Fruit fly (Drosophila melanogaster): ENCODE measurements around the gene loj.

Gene loj

DNA sequence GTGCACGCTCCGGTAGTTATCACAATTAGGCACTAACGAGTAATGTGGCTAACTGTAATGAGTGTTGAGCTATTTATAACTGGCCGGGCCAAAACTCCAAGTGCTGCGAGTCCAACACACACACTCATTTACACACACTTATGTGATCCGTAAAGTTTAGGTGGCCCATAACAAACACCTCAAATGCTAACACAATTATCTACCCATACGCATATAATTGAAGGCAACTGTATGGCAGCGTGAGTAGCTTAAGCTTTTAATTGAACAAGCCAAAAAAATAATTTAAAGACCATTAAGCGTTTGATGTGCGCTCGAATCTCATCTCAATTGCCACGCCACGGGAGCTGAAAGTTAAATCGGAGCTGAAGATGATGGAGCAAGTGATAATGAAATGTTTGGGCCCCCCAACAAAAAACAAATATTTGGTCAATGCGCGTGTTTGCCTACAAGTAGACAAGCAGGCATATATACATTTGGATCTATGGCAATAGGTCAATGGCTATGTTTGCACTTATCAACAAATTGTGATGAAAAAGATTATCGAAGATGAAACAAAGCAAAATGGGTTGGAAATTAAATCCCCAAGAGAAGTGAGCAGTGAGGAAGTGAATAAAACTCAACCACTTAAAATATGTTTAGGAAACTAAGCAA, 45.3 kb downstream of the loj start, which contains the start of gene Cpr65Av:
Gene Cpr65Av (minus strand): TSS at position 51 of the 651 bp plus-strand sequence.
- no peak for TF ChIP-seq CG11617 (GFP tag; optimal IDR thresholded peaks at IDR 0.05)
- no peak for TF ChIP-seq CG5204 (GFP tag; optimal IDR thresholded peaks at IDR 0.05)
- TF ChIP-seq Mnt (GFP tag; optimal IDR thresholded peaks at IDR 0.05): no peak
- TF ChIP-seq kay (GFP tag; ENCODE audit: borderline replicate concordance): no peak

DNA sequence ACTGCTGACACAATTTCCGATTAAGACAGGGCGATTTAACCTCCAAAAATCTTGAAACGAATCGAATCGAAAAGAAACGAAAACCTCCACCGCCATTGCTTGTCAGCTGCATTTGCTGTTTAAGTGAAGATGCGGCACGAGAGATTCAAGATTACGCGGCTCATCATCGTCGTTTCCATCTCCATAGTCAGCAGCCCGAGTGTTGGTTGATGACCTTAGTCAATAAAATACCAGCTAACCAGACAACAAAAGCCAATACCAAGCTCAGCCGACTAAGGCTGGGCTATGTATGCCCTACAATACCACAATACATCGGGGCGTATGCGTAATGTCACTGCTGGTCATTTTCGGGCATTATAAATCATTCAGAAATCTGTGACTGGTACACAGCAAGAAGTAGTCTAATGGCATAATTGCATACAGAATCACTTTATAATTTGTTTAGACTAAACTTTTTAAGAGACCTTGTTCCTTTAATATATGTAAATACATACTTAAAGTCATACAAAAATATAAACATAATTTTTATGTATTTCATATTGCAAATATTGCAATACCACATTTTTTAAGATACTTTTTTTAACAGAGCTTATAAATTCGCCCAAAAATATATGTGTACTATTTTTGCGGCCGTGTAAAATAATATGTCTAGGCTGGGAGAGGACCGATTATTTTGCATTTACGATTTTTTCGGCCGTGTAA, 46.1 kb downstream of the loj start:
- TF ChIP-seq ovo (GFP tag; optimal IDR thresholded peaks at IDR 0.05): no peak
- no peak for TF ChIP-seq CG14711 (tag; optimal IDR thresholded peaks at IDR 0.05)
- no peak for TF ChIP-seq CG11617 (GFP tag; optimal IDR thresholded peaks at IDR 0.05)
- TF ChIP-seq CG1620 (GFP tag; optimal IDR thresholded peaks at IDR 0.05): no peak
- TF ChIP-seq Mnt (GFP tag; optimal IDR thresholded peaks at IDR 0.05): no peak
- no peak for TF ChIP-seq pad (GFP tag; optimal IDR thresholded peaks at IDR 0.05)
- no peak for TF ChIP-seq cnc (optimal IDR thresholded peaks at IDR 0.05)
- no peak for TF ChIP-seq toe (GFP tag; optimal IDR thresholded peaks at IDR 0.05)
- no peak for TF ChIP-seq bab1 (GFP tag; optimal IDR thresholded peaks at IDR 0.05)
- no peak for TF ChIP-seq cic (GFP tag; optimal IDR thresholded peaks at IDR 0.05)
- no peak for TF ChIP-seq kay (GFP tag; ENCODE audit: borderline replicate concordance)
- no peak for TF ChIP-seq CG7045 (GFP tag; optimal IDR thresholded peaks at IDR 0.05)
- TF ChIP-seq tj (GFP tag; optimal IDR thresholded peaks at IDR 0.05): no peak
- TF ChIP-seq Hr96 (GFP tag; optimal IDR thresholded peaks at IDR 0.05): no peak
- TF ChIP-seq CG5204 (GFP tag; optimal IDR thresholded peaks at IDR 0.05): no peak
- TF ChIP-seq Crg-1 (GFP tag; optimal IDR thresholded peaks at IDR 0.05): no peak
- TF ChIP-seq CG12768 (GFP tag; optimal IDR thresholded peaks at IDR 0.05): no peak
- TF ChIP-seq CG33017 (tag; optimal IDR thresholded peaks at IDR 0.05): no peak
- no peak for TF ChIP-seq Clk (GFP tag; optimal IDR thresholded peaks at IDR 0.05)

DNA sequence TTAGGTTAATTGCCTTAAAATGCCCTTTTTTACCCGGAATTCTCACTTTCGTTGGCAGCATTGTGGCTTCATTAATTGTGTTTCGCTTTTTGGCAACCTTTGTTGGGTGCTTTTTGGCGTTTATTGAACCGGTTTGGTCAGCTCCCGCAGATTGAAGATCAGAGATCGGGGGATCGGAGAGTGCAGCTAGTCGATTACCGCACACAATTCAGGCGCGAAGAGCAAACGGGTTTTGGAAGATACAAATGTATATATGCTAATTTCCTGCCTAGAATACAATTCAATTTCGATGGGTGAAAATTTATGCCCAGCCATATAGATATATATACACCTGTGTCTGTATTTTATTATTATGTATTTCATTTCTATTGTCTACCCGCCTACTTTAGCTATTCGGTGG, 46.8 kb downstream of the loj start:
- TF ChIP-seq Mnt (GFP tag; optimal IDR thresholded peaks at IDR 0.05): no peak
- TF ChIP-seq toe (GFP tag; optimal IDR thresholded peaks at IDR 0.05): no peak
- no peak for TF ChIP-seq cic (GFP tag; optimal IDR thresholded peaks at IDR 0.05)
- no peak for TF ChIP-seq ovo (GFP tag; optimal IDR thresholded peaks at IDR 0.05)
- no peak for TF ChIP-seq tj (GFP tag; optimal IDR thresholded peaks at IDR 0.05)
- TF ChIP-seq CG14711 (tag; optimal IDR thresholded peaks at IDR 0.05): no peak
- TF ChIP-seq CG11617 (GFP tag; optimal IDR thresholded peaks at IDR 0.05): no peak
- no peak for TF ChIP-seq CG12768 (GFP tag; optimal IDR thresholded peaks at IDR 0.05)
- TF ChIP-seq Clk (GFP tag; optimal IDR thresholded peaks at IDR 0.05): no peak

DNA sequence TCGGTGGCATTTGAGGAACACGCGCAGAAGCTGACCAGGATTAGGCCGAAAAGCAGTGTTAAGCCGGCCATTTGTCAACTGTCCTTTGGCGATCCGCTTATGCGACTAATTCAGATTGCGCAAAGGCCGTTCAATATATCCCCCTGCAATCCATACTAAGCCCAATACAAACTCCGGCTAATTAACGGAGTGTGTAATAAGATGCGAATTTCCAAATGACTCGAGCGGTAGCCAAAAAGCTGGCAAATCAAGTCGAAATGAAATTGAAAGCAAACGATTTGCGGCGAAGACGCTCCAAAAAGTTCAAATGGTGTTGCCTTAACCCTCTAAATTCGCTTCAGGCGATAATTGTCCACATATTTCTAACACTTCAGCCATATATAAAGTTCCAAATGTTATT, 47.5 kb downstream of the loj start, which contains the start of gene Cpr65Aw:
Gene Cpr65Aw (minus strand): TSS at position 101 of the 400 bp plus-strand sequence.
- TF ChIP-seq bab1 (GFP tag; optimal IDR thresholded peaks at IDR 0.05): no peak
- TF ChIP-seq toe (GFP tag; optimal IDR thresholded peaks at IDR 0.05): no peak
- TF ChIP-seq CG12768 (GFP tag; optimal IDR thresholded peaks at IDR 0.05): no peak
- TF ChIP-seq cic (GFP tag; optimal IDR thresholded peaks at IDR 0.05): no peak
- no peak for TF ChIP-seq Mnt (GFP tag; optimal IDR thresholded peaks at IDR 0.05)
- TF ChIP-seq Hr96 (GFP tag; optimal IDR thresholded peaks at IDR 0.05): no peak
- no peak for TF ChIP-seq tj (GFP tag; optimal IDR thresholded peaks at IDR 0.05)

DNA sequence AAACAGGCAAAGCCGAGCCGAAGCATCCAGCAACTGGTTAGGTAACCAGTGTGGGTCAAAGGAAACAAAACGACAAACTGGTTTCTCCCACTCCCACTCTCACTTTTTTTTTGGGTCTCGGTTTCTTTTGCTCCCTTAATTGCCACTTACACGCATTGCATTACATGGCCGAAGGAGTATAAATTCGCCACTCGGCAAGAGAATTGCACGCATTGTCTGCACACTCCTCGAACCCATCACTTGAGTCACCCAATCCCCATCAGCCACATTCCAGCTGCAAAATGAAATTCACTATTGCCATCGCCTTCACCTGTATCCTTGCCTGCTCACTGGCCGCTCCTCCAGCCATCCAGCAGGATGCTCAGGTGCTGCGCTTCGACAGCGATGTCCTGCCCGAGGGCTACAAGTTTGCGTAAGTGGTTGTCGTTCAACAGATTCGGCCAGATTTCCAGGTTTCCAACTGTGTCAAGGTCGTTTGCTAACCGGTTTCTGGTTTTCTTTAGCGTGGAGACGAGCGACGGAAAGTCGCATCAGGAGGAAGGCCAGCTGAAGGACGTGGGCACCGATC, 48.5 kb downstream of the loj start, which contains the start of gene Lcp65Ad:
Gene Lcp65Ad (plus strand): TSS at position 208 of the 568 bp plus-strand sequence.
- TF ChIP-seq CG33017 (tag; optimal IDR thresholded peaks at IDR 0.05) (no peak), CG5204 (GFP tag; optimal IDR thresholded peaks at IDR 0.05) (no peak), Clk (GFP tag; optimal IDR thresholded peaks at IDR 0.05) (no peak), CG1620 (GFP tag; optimal IDR thresholded peaks at IDR 0.05) (no peak), kay (GFP tag; ENCODE audit: borderline replicate concordance) (no peak)

DNA sequence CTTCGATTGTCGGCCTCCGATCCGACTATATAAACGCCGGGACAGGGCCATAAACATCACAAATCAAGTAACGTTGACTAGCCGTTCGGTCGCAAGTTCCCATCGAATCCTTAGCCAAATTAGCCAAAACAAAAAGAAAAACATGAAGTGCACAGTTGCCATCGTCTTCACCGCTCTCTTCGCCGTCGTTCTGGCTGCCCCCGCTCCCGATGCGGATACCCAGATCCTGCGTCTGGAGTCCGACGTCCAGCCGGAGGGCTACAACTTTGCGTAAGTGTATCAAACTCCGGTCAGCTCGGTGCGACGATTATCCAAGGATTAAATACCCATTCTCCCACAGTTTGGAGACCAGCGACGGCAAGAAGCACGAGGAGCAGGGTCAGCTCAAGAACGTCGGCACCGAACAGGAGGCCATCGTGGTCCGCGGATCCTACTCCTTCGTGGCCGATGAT, 50.0 kb downstream of the loj start, which contains the start of gene Lcp65Ac:
Gene Lcp65Ac (plus strand): TSS at position 51 of the 452 bp plus-strand sequence.
- no peak for TF ChIP-seq Mnt (GFP tag; optimal IDR thresholded peaks at IDR 0.05)
- TF ChIP-seq CG12768 (GFP tag; optimal IDR thresholded peaks at IDR 0.05): no peak
- no peak for TF ChIP-seq cic (GFP tag; optimal IDR thresholded peaks at IDR 0.05)
- TF ChIP-seq pad (GFP tag; optimal IDR thresholded peaks at IDR 0.05): no peak
- no peak for TF ChIP-seq kay (GFP tag; ENCODE audit: borderline replicate concordance)
- TF ChIP-seq CG7045 (GFP tag; optimal IDR thresholded peaks at IDR 0.05): no peak
- no peak for TF ChIP-seq ovo (GFP tag; optimal IDR thresholded peaks at IDR 0.05)
- TF ChIP-seq bab1 (GFP tag; optimal IDR thresholded peaks at IDR 0.05): no peak
- no peak for TF ChIP-seq cnc (optimal IDR thresholded peaks at IDR 0.05)
- no peak for TF ChIP-seq Hr96 (GFP tag; optimal IDR thresholded peaks at IDR 0.05)
- TF ChIP-seq CG33017 (tag; optimal IDR thresholded peaks at IDR 0.05): no peak
- TF ChIP-seq CG1620 (GFP tag; optimal IDR thresholded peaks at IDR 0.05): no peak
- no peak for TF ChIP-seq Crg-1 (GFP tag; optimal IDR thresholded peaks at IDR 0.05)
- TF ChIP-seq CG7101 (tag; optimal IDR thresholded peaks at IDR 0.05): no peak
